Worm (Caenorhabditis elegans): Measurements from ENCODE around the gene K07H8.11.

DNA sequence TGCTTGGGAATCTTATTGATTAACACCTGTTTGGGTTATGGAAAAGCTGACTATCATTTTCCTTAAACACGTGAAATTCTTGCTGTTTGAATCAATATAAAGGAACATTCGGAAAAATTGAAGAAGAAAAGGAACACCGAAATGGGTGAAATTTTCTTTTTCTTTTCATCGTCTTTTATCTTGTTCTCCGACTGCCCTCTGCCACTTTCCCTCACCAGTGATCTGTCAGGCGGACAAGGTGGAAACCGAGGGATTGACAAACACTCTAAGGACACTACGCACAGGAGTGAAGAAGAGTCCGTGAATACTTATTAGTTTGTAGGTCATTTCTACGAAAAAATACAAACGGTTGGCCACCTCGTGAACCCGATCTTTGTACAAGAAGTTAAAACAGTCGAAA is 41.9 kb downstream of the K07H8.11 start:
- no peak for TF ChIP-seq elt-3 (tag; optimal IDR thresholded peaks at IDR 0.05)
- TF ChIP-seq nhr-237 (tag; optimal IDR thresholded peaks at IDR 0.05): no peak
- TF ChIP-seq nhr-2 (tag; optimal IDR thresholded peaks at IDR 0.05): no peak
- no peak for TF ChIP-seq snpc-4 (tag; optimal IDR thresholded peaks at IDR 0.05)
- no peak for TF ChIP-seq unc-39 (tag; optimal IDR thresholded peaks at IDR 0.05)
- no peak for TF ChIP-seq lsy-2 (tag; optimal IDR thresholded peaks at IDR 0.05)
